Fruit fly (Drosophila melanogaster) whole organism, embryonic: ENCODE results near the gene CG14402.

Experiments used
- Bdp1 ChIP-seq: fragments of 200-800 bp; sonication (Bioruptor generic); optimal IDR thresholded peaks from 3 replicates; lab custom pipeline; 2016; ENCODE audit warnings: missing biosample characterization, missing genetic modification characterization
- CG10366 ChIP-seq: fragments of 200-800 bp; sonication (Bioruptor generic); IDR thresholded peaks from 2 replicates; pipeline ENCODE4 v1.3.6; 2022; ENCODE audit warnings: missing biosample characterization, missing genetic modification characterization
- CG11085 ChIP-seq: fragments of 200-800 bp; sonication (Bioruptor generic); IDR thresholded peaks from 2 replicates; pipeline ENCODE4 v1.3.6; 2022; ENCODE audit warnings: missing biosample characterization, missing genetic modification characterization
- CG13624 ChIP-seq: fragments of 200-800 bp; sonication (Bioruptor generic); optimal IDR thresholded peaks from 2 replicates; lab custom pipeline; 2016; ENCODE audit warnings: missing biosample characterization, missing genetic modification characterization
- CG15696 ChIP-seq: fragments of 200-800 bp; sonication (Bioruptor generic); optimal IDR thresholded peaks from 2 replicates; lab custom pipeline; 2019; ENCODE audit warnings: missing biosample characterization, mild to moderate bottlenecking, missing genetic modification characterization, moderate library complexity
- CG1603 ChIP-seq: fragments of 200-800 bp; sonication (Bioruptor generic); optimal IDR thresholded peaks from 2 replicates; lab custom pipeline; 2019; ENCODE audit warnings: missing biosample characterization, mild to moderate bottlenecking, missing genetic modification characterization, moderate library complexity
- CG1647 ChIP-seq: fragments of 200-800 bp; sonication (Bioruptor generic); optimal IDR thresholded peaks from 3 replicates; lab custom pipeline; 2016; ENCODE audit warnings: missing biosample characterization, missing genetic modification characterization
- CG16815 ChIP-seq: fragments of 200-800 bp; sonication (Bioruptor generic); optimal IDR thresholded peaks from 3 replicates; lab custom pipeline; 2017; ENCODE audit warnings: missing biosample characterization, mild to moderate bottlenecking, missing genetic modification characterization
- CG17385 ChIP-seq: fragments of 200-800 bp; sonication (Bioruptor generic); optimal IDR thresholded peaks from 3 replicates; lab custom pipeline; 2018; ENCODE audit warnings: missing biosample characterization, mild to moderate bottlenecking, missing genetic modification characterization
- CG2678 ChIP-seq: fragments of 200-800 bp; sonication (Bioruptor generic); optimal IDR thresholded peaks from 3 replicates; lab custom pipeline; 2019; ENCODE audit warnings: missing biosample characterization, mild to moderate bottlenecking, missing genetic modification characterization, moderate library complexity
- CG34422 ChIP-seq: fragments of 200-800 bp; sonication (Bioruptor generic); IDR thresholded peaks from 3 replicates; pipeline ENCODE4 v1.3.6; 2022; ENCODE audit warnings: missing biosample characterization, missing genetic modification characterization
- CG6791 ChIP-seq: fragments of 200-800 bp; sonication (Bioruptor generic); IDR thresholded peaks from 3 replicates; pipeline ENCODE4 v1.3.6; 2022; ENCODE audit warnings: missing biosample characterization, missing genetic modification characterization; ENCODE audit not compliant: partially characterized antibody
- CG8944 ChIP-seq: fragments of 200-800 bp; sonication (Bioruptor generic); optimal IDR thresholded peaks from 3 replicates; lab custom pipeline; 2016; ENCODE audit warnings: missing biosample characterization, missing genetic modification characterization
- CG9876 ChIP-seq: fragments of 200-800 bp; sonication (Bioruptor generic); optimal IDR thresholded peaks from 2 replicates; lab custom pipeline; 2016; ENCODE audit warnings: missing biosample characterization, missing genetic modification characterization
- CrebB ChIP-seq: fragments of 200-800 bp; sonication (Bioruptor generic); optimal IDR thresholded peaks from 3 replicates; lab custom pipeline; 2018; ENCODE audit warnings: missing biosample characterization, mild to moderate bottlenecking, missing genetic modification characterization
- Doc2 ChIP-seq: fragments of 200-800 bp; sonication (Bioruptor generic); IDR thresholded peaks from 2 replicates; pipeline ENCODE4 v1.3.6; 2022; ENCODE audit warnings: missing biosample characterization, missing genetic modification characterization
- Ets65A ChIP-seq: fragments of 200-800 bp; sonication (Bioruptor generic); peaks from one replicate; lab custom pipeline; 2016; ENCODE audit warnings: missing biosample characterization, missing genetic modification characterization
- H2.0 ChIP-seq: fragments of 200-800 bp; sonication (Bioruptor generic); IDR thresholded peaks from 2 replicates; pipeline ENCODE4 v1.3.6; 2022; ENCODE audit warnings: missing biosample characterization, missing genetic modification characterization
- HLH3B ChIP-seq: fragments of 200-800 bp; sonication (Bioruptor generic); IDR thresholded peaks from 2 replicates; pipeline ENCODE4 v1.3.6; 2022; ENCODE audit warnings: missing biosample characterization, missing genetic modification characterization
- Hr78 ChIP-seq, 2 experiments: fragments of 200-800 bp in 1 of 2; fragments of >200 bp in 1 of 2; sonication (Bioruptor generic) in 1 of 2; optimal IDR thresholded peaks; 2 replicates each; lab custom pipeline; 2017 to 2019; ENCODE audit warnings: missing biosample characterization in 2 of 2, missing genetic modification characterization in 2 of 2, mild to moderate bottlenecking in 1 of 2, moderate library complexity in 1 of 2
- MTF-1 ChIP-seq: fragments of 200-800 bp; sonication (Bioruptor generic); optimal IDR thresholded peaks from 2 replicates; lab custom pipeline; 2018; ENCODE audit warnings: missing biosample characterization, mild to moderate bottlenecking, missing genetic modification characterization, borderline replicate concordance
- Med ChIP-seq: fragments of 200-800 bp; sonication (Bioruptor generic); peaks from one replicate; lab custom pipeline; 2016; ENCODE audit warnings: missing biosample characterization, missing genetic modification characterization, mild to moderate bottlenecking, inconsistent platforms, moderate library complexity
- Meics ChIP-seq: fragments of 200-800 bp; sonication (Bioruptor generic); optimal IDR thresholded peaks from 2 replicates; lab custom pipeline; 2017; ENCODE audit warnings: missing biosample characterization, mild to moderate bottlenecking, missing genetic modification characterization
- Myb ChIP-seq: fragments of 200-800 bp; sonication (Bioruptor generic); optimal IDR thresholded peaks from 2 replicates; lab custom pipeline; 2016; ENCODE audit warnings: missing biosample characterization, missing genetic modification characterization
- NFAT ChIP-seq: fragments of 200-800 bp; sonication (Bioruptor generic); IDR thresholded peaks from 2 replicates; pipeline ENCODE4 v1.3.6; 2022; ENCODE audit warnings: missing biosample characterization, missing genetic modification characterization
- Nf-YA ChIP-seq: fragments of 200-800 bp; sonication (Bioruptor generic); IDR thresholded peaks from 2 replicates; pipeline ENCODE4 v1.3.6; 2022; ENCODE audit warnings: missing biosample characterization, missing genetic modification characterization
- NfI ChIP-seq: fragments of 200-800 bp; sonication (Bioruptor generic); optimal IDR thresholded peaks from 3 replicates; lab custom pipeline; 2018; ENCODE audit warnings: missing biosample characterization, mild to moderate bottlenecking, missing genetic modification characterization, moderate library complexity
- Pdp1 ChIP-seq, 2 experiments: fragments of 200-800 bp; sonication (Bioruptor generic); optimal IDR thresholded peaks; 3 replicates each; lab custom pipeline; 2016; ENCODE audit warnings: missing biosample characterization in 2 of 2, missing genetic modification characterization in 2 of 2, mild to moderate bottlenecking in 1 of 2, moderate library complexity in 1 of 2
- Poxn ChIP-seq: fragments of 200-800 bp; sonication (Bioruptor generic); IDR thresholded peaks from 2 replicates; pipeline ENCODE4 v1.3.6; 2022; ENCODE audit warnings: missing biosample characterization, missing genetic modification characterization
- Sox100B ChIP-seq: fragments of 200-800 bp; sonication (Bioruptor generic); optimal IDR thresholded peaks from 3 replicates; lab custom pipeline; 2018; ENCODE audit warnings: missing biosample characterization, mild to moderate bottlenecking, missing genetic modification characterization
- Tbp ChIP-seq: fragments of >200 bp; optimal IDR thresholded peaks from 2 replicates; lab custom pipeline; 2018; ENCODE audit warnings: missing biosample characterization, missing genetic modification characterization
- Xrp1 ChIP-seq: fragments of 200-800 bp; sonication (Bioruptor generic); IDR thresholded peaks from 2 replicates; pipeline ENCODE4 v1.3.6; 2022; ENCODE audit warnings: missing biosample characterization, missing genetic modification characterization
- YL-1 ChIP-seq: fragments of 200-800 bp; sonication (Bioruptor generic); optimal IDR thresholded peaks from 3 replicates; lab custom pipeline; 2017; ENCODE audit warnings: missing biosample characterization, mild to moderate bottlenecking, missing genetic modification characterization
- al ChIP-seq: fragments of 200-800 bp; sonication (Bioruptor generic); IDR thresholded peaks from 2 replicates; pipeline ENCODE4 v1.3.6; 2022; ENCODE audit warnings: missing biosample characterization, missing genetic modification characterization
- dmrt11E ChIP-seq: fragments of 200-800 bp; sonication (Bioruptor generic); optimal IDR thresholded peaks from 3 replicates; lab custom pipeline; 2018; ENCODE audit warnings: missing biosample characterization, mild to moderate bottlenecking, missing genetic modification characterization, moderate library complexity
- emc ChIP-seq: fragments of 200-800 bp; sonication (Bioruptor generic); optimal IDR thresholded peaks from 2 replicates; lab custom pipeline; 2016; ENCODE audit warnings: missing biosample characterization, missing genetic modification characterization
- esg ChIP-seq: fragments of 200-800 bp; sonication (Bioruptor generic); conservative IDR thresholded peaks from 2 replicates; pipeline ENCODE4 v1.3.6; 2022; ENCODE audit warnings: missing biosample characterization, missing genetic modification characterization
- hb ChIP-seq: fragments of 200-800 bp; sonication (Bioruptor generic); IDR thresholded peaks from 3 replicates; pipeline ENCODE4 v1.3.6; 2022; ENCODE audit warnings: missing biosample characterization, missing genetic modification characterization; ENCODE audit not compliant: partially characterized antibody
- jing ChIP-seq: fragments of 200-800 bp; sonication (Bioruptor generic); optimal IDR thresholded peaks from 2 replicates; lab custom pipeline; 2018; ENCODE audit warnings: missing biosample characterization, mild to moderate bottlenecking, missing genetic modification characterization
- pan ChIP-seq, 4 experiments: fragments of >200 bp in 3 of 4; fragments of 200-800 bp in 1 of 4; sonication (Bioruptor generic) in 1 of 4; optimal IDR thresholded peaks in 3 of 4; IDR thresholded peaks in 1 of 4; 2 replicates each; pipeline versions ENCODE4 v1.3.6 to Lab custom; 2017 to 2022; ENCODE audit warnings: missing biosample characterization in 2 of 4, missing genetic modification characterization in 2 of 4, mixed read lengths in 1 of 4
- pnt ChIP-seq: fragments of 200-800 bp; sonication (Bioruptor generic); optimal IDR thresholded peaks from 3 replicates; lab custom pipeline; 2016; ENCODE audit warnings: missing biosample characterization, missing genetic modification characterization
- sens-2 ChIP-seq: fragments of 200-800 bp; sonication (Bioruptor generic); IDR thresholded peaks from 2 replicates; pipeline ENCODE4 v1.3.6; 2022; ENCODE audit warnings: missing biosample characterization, missing genetic modification characterization
- sob ChIP-seq: fragments of 200-800 bp; sonication (Bioruptor generic); IDR thresholded peaks from 2 replicates; pipeline ENCODE4 v1.3.6; 2022; ENCODE audit warnings: missing biosample characterization, missing genetic modification characterization
- sr ChIP-seq: fragments of 200-800 bp; sonication (Bioruptor generic); IDR thresholded peaks from 3 replicates; pipeline ENCODE4 v1.3.6; 2022; ENCODE audit warnings: missing biosample characterization, missing genetic modification characterization
- tap ChIP-seq: fragments of 200-800 bp; optimal IDR thresholded peaks from 3 replicates; lab custom pipeline; 2019; ENCODE audit warnings: missing biosample characterization, mild to moderate bottlenecking, missing genetic modification characterization, moderate library complexity
- tna ChIP-seq: fragments of 200-800 bp; sonication (Bioruptor generic); IDR thresholded peaks from 2 replicates; pipeline ENCODE4 v1.3.6; 2022; ENCODE audit warnings: missing biosample characterization, missing genetic modification characterization; ENCODE audit not compliant: partially characterized antibody
- tup ChIP-seq: fragments of 200-800 bp; sonication (Bioruptor generic); optimal IDR thresholded peaks from 2 replicates; lab custom pipeline; 2016; ENCODE audit warnings: missing biosample characterization, mild to moderate bottlenecking, missing genetic modification characterization, moderate library complexity
- zen ChIP-seq: fragments of 200-800 bp; sonication (Bioruptor generic); optimal IDR thresholded peaks from 3 replicates; lab custom pipeline; 2018; ENCODE audit warnings: missing biosample characterization, mild to moderate bottlenecking, missing genetic modification characterization, moderate library complexity
- zen2 ChIP-seq: fragments of 200-800 bp; sonication (Bioruptor generic); IDR thresholded peaks from 3 replicates; pipeline ENCODE4 v1.3.6; 2022; ENCODE audit warnings: missing biosample characterization, missing genetic modification characterization; ENCODE audit not compliant: partially characterized antibody

The CG14402 gene

dm6 chr2L:20811039-20811652, 38.0 kb upstream of the CG14402 start (continued):
- TF ChIP-seq YL-1 (GFP tag; lab: Kevin White, UChicago) (no peak), CG17385 (peak; percentile 55), esg (GFP tag; lab: Robert Waterston, UW) (peak; percentile 63), CrebB (tag; lab: Kevin White, UChicago) (no peak), pnt (GFP tag; lab: Kevin White, UChicago) (peak; percentile 2), HLH3B (peak; percentile 39; the same call in 1 of the 2 replicates), MTF-1 (no peak), jing (GFP tag; lab: Kevin White, UChicago) (peak; percentile 10), al (GFP tag; lab: Robert Waterston, UW) (no peak), CG13624 (peak; percentile 2), CG34422 (GFP tag; lab: Robert Waterston, UW) (0 out of 3 replicates have a peak, but pooled peaks have one; percentile 30), CG2678 (tag; lab: Kevin White, UChicago) (peak; percentile 66), Sox100B (peak; percentile 34), Hr78 (GFP tag; optimal IDR thresholded peaks at IDR 0.05; lab: Kevin White, UChicago) (peak in 1 of 2 experiments; percentile 50), Tbp (GFP tag; lab: Kevin White, UChicago) (no peak), CG10366 (GFP tag; lab: Robert Waterston, UW) (peak; percentile 54; the same call in 1 of the 2 replicates), CG11085 (no peak), hb (GFP tag; lab: Robert Waterston, UW) (no peak), tup (peak; percentile 11), Meics (GFP tag; lab: Kevin White, UChicago) (peak; percentile 39), Nf-YA (no peak), CG1603 (tag; lab: Kevin White, UChicago) (peak; percentile 32), Myb (no peak), sr (GFP tag; lab: Robert Waterston, UW) (no peak), Poxn (no peak), CG9876 (no peak), Med (peak; percentile 78), zen2 (no peak), NFAT (GFP tag; lab: Robert Waterston, UW) (no peak), CG1647 (GFP tag; lab: Kevin White, UChicago) (no peak), CG16815 (no peak), tna (no peak), Bdp1 (GFP tag; lab: Kevin White, UChicago) (no peak), zen (tag; lab: Kevin White, UChicago) (no peak), Doc2 (GFP tag; lab: Robert Waterston, UW) (no peak), CG8944 (GFP tag; lab: Kevin White, UChicago) (no peak), NfI (GFP tag; lab: Kevin White, UChicago) (peak; percentile 53), H2.0 (GFP tag; lab: Robert Waterston, UW) (peak; percentile 39; the same call in 1 of the 2 replicates), CG6791 (GFP tag; lab: Robert Waterston, UW) (no peak), sob (no peak), pan (optimal IDR thresholded peaks at IDR 0.05; lab: Kevin White, UChicago) (no peak), pan (GFP tag; optimal IDR thresholded peaks at IDR 0.05 in 1 of 2, IDR thresholded peaks at IDR 0.05 in 1 of 2) (peak in 1 of 2 experiments; percentile 61), emc (GFP tag; lab: Kevin White, UChicago) (no peak), sens-2 (no peak), tap (peak; percentile 68), Xrp1 (peak; percentile 51; the same call in 1 of the 2 replicates), Ets65A (GFP tag; lab: Kevin White, UChicago) (no peak), dmrt11E (tag; lab: Kevin White, UChicago) (no peak), CG15696 (tag; lab: Kevin White, UChicago) (no peak), Pdp1 (GFP tag; optimal IDR thresholded peaks at IDR 0.05; lab: Kevin White, UChicago) (peak in 1 of 2 experiments; percentile 84)
